Worm (Caenorhabditis elegans): ENCODE results near the gene icd-1.
A peak's percentile ranks its signal among the peaks of the same experiment; 100 is the strongest.

icd-1 gene

ce11 chrII:6588605-6589292 is at the start of gene icd-1 (continued):
- TF ChIP-seq snpc-1.1 (tag; optimal IDR thresholded peaks at IDR 0.05; ENCODE audit: insufficient read depth) (peak; percentile 77), F57C9.4 (tag; optimal IDR thresholded peaks at IDR 0.05) (no peak), ztf-22 (GFP tag; optimal IDR thresholded peaks at IDR 0.05) (peak; percentile 37), F23B12.7 (tag; optimal IDR thresholded peaks at IDR 0.05; ENCODE audit: insufficient read depth) (peak; percentile 96), ztf-25 (GFP tag; IDR thresholded peaks at IDR 0.05) (no peak), sea-2 (GFP tag; IDR thresholded peaks at IDR 0.05) (no peak), ceh-58 (GFP tag; IDR thresholded peaks at IDR 0.05) (no peak), die-1 (tag; optimal IDR thresholded peaks at IDR 0.05) (no peak), Y53F4B.3 (GFP tag; IDR thresholded peaks at IDR 0.05) (0 out of 2 replicates have a peak, but pooled peaks have one; percentile 10), lsy-27 (tag; optimal IDR thresholded peaks at IDR 0.05; ENCODE audit: borderline replicate concordance, insufficient read depth) (no peak), lsl-1 (GFP tag; optimal IDR thresholded peaks at IDR 0.05) (peak; percentile 81), nfya-2 (GFP tag; IDR thresholded peaks at IDR 0.05) (no peak), D2030.7 (GFP tag; IDR thresholded peaks at IDR 0.05) (peak; percentile 89), madf-3 (GFP tag; IDR thresholded peaks at IDR 0.05) (peak; percentile 89), dox-1 (GFP tag; IDR thresholded peaks at IDR 0.05) (peak; percentile 95), pbrm-1 (GFP tag; IDR thresholded peaks at IDR 0.05) (peak; percentile 97), tlf-1 (GFP tag; optimal IDR thresholded peaks at IDR 0.05) (peak; percentile 94), ceh-40 (GFP tag; IDR thresholded peaks at IDR 0.05) (no peak), rec-8 (tag; optimal IDR thresholded peaks at IDR 0.05) (peak in 1 of 2 experiments; percentile 65), Y56A3A.18 (GFP tag; IDR thresholded peaks at IDR 0.05) (0 out of 2 replicates have a peak, but pooled peaks have one; percentile 19), egl-44 (GFP tag; IDR thresholded peaks at IDR 0.05) (0 out of 2 replicates have a peak, but pooled peaks have one; percentile 33), F52B5.7 (tag; optimal IDR thresholded peaks at IDR 0.05) (no peak), nhr-80 (tag; optimal IDR thresholded peaks at IDR 0.05) (peak; percentile 69), tbp1 (GFP tag; optimal IDR thresholded peaks at IDR 0.05) (peak; percentile 76), ZK185.1 (tag; optimal IDR thresholded peaks at IDR 0.05; ENCODE audit: poor library complexity, severe bottlenecking) (peak; percentile 86), ama-1 (optimal IDR thresholded peaks at IDR 0.05) (no peak), ama-1 (GFP tag; optimal IDR thresholded peaks at IDR 0.05) (peak in 1 of 2 experiments; percentile 12), somi-1 (GFP tag; optimal IDR thresholded peaks at IDR 0.05) (peak; percentile 90), ceh-27 (GFP tag; optimal IDR thresholded peaks at IDR 0.05) (peak; percentile 85), lin-35 (GFP tag; optimal IDR thresholded peaks at IDR 0.05) (peak in 2 of 3 experiments; percentile 67 to 88), C17E4.6 (GFP tag; IDR thresholded peaks at IDR 0.05) (peak; percentile 57; the same call in 1 of the 2 replicates), C06A6.2 (GFP tag; conservative IDR thresholded peaks at IDR 0.05) (peak; percentile 84), cebp-2 (GFP tag; IDR thresholded peaks at IDR 0.05) (0 out of 2 replicates have a peak, but pooled peaks have one; percentile 55)

- no peak for TF ChIP-seq F57C9.4 (tag; optimal IDR thresholded peaks at IDR 0.05)
- no peak for TF ChIP-seq rpc-1 (optimal IDR thresholded peaks at IDR 0.05)
- TF ChIP-seq rpc-1 (tag; optimal IDR thresholded peaks at IDR 0.05): no peak
- TF ChIP-seq mxl-1 (tag; optimal IDR thresholded peaks at IDR 0.05): no peak
- TF ChIP-seq rcor-1 (GFP tag; IDR thresholded peaks at IDR 0.05): no peak
- TF ChIP-seq athp-1 (tag; optimal IDR thresholded peaks at IDR 0.05): no peak
- TF ChIP-seq attf-6 (GFP tag; IDR thresholded peaks at IDR 0.05): no peak
- TF ChIP-seq nhr-27 (tag; optimal IDR thresholded peaks at IDR 0.05): no peak
- no peak for TF ChIP-seq pha-4 (tag; optimal IDR thresholded peaks at IDR 0.05)
- no peak for TF ChIP-seq let-607 (tag; optimal IDR thresholded peaks at IDR 0.05)
- no peak for TF ChIP-seq lin-26 (GFP tag; IDR thresholded peaks at IDR 0.05)
- no peak for TF ChIP-seq F23B12.7 (tag; optimal IDR thresholded peaks at IDR 0.05; ENCODE audit: insufficient read depth)
- TF ChIP-seq efl-1 (GFP tag; optimal IDR thresholded peaks at IDR 0.05): no peak
- TF ChIP-seq hlh-12 (tag; optimal IDR thresholded peaks at IDR 0.05): no peak
- no peak for TF ChIP-seq Y67H2A.10 (GFP tag; conservative IDR thresholded peaks at IDR 0.05)
- no peak for TF ChIP-seq egrh-3 (GFP tag; IDR thresholded peaks at IDR 0.05)
- no peak for TF ChIP-seq Y53G8AR.9 (GFP tag; conservative IDR thresholded peaks at IDR 0.05)
Measured at ce11 chrII:6637854-6638253, 49.4 kb upstream of the icd-1 start.
